Worm (Caenorhabditis elegans) whole organism, late embryonic: ENCODE data around the gene F13E9.9.

Source experiments
- C08G9.2 ChIP-seq: sonication (generic microtip); optimal IDR thresholded peaks from 2 replicates; lab custom pipeline; 2016; ENCODE audit warnings: mild to moderate bottlenecking, missing genetic modification characterization, moderate library complexity, missing compliant biosample characterization
- C38D4.7 ChIP-seq: fragments of 200-800 bp; sonication (Bioruptor generic); optimal IDR thresholded peaks from 2 replicates; lab custom pipeline; 2018; ENCODE audit warnings: mild to moderate bottlenecking, missing genetic modification characterization, moderate library complexity, missing compliant biosample characterization
- Y22D7AL.16 ChIP-seq: sonication (generic microtip); optimal IDR thresholded peaks from 2 replicates; lab custom pipeline; 2016; ENCODE audit warnings: missing genetic modification characterization, missing compliant biosample characterization
- ama-1 ChIP-seq: fragments of 150-350 bp; optimal IDR thresholded peaks from 2 replicates; lab custom pipeline; 2014
- ceh-14 ChIP-seq: sonication (generic microtip); optimal IDR thresholded peaks from 2 replicates; lab custom pipeline; 2016; ENCODE audit warnings: missing genotype, missing genetic modification characterization, missing compliant biosample characterization
- ceh-18 ChIP-seq: sonication (generic microtip); optimal IDR thresholded peaks from 2 replicates; lab custom pipeline; 2016; ENCODE audit warnings: missing genetic modification characterization, missing compliant biosample characterization
- ceh-2 ChIP-seq: sonication (generic microtip); optimal IDR thresholded peaks from 2 replicates; lab custom pipeline; 2016; ENCODE audit warnings: missing genotype, missing genetic modification characterization, missing compliant biosample characterization
- ceh-22 ChIP-seq: sonication (generic microtip); optimal IDR thresholded peaks from 2 replicates; lab custom pipeline; 2017; ENCODE audit warnings: missing biosample characterization, missing genetic modification characterization
- ceh-24 ChIP-seq: sonication (generic microtip); optimal IDR thresholded peaks from 2 replicates; lab custom pipeline; 2016; ENCODE audit warnings: mild to moderate bottlenecking, missing genetic modification characterization, missing compliant biosample characterization
- ceh-30 ChIP-seq: fragments of 150-350 bp; optimal IDR thresholded peaks from 2 replicates; lab custom pipeline; 2014; ENCODE audit warnings: missing biosample characterization, missing genetic modification characterization
- ceh-34 ChIP-seq: sonication (generic microtip); optimal IDR thresholded peaks from 2 replicates; lab custom pipeline; 2016; ENCODE audit warnings: mild to moderate bottlenecking, missing genetic modification characterization, missing compliant biosample characterization
- ceh-48 ChIP-seq: sonication (generic microtip); optimal IDR thresholded peaks from 2 replicates; lab custom pipeline; 2016; ENCODE audit warnings: missing genetic modification characterization, inconsistent platforms, missing compliant biosample characterization
- che-1 ChIP-seq: sonication (generic microtip); optimal IDR thresholded peaks from 2 replicates; lab custom pipeline; 2016; ENCODE audit warnings: mild to moderate bottlenecking, missing genetic modification characterization, missing compliant biosample characterization
- elt-2 ChIP-seq: sonication (generic microtip); optimal IDR thresholded peaks from 2 replicates; lab custom pipeline; 2016; ENCODE audit warnings: missing genetic modification reagents, missing genetic modification characterization, missing compliant biosample characterization
- ets-4 ChIP-seq: sonication (generic microtip); optimal IDR thresholded peaks from 2 replicates; lab custom pipeline; 2016; ENCODE audit warnings: missing genetic modification characterization, missing compliant biosample characterization
- fax-1 ChIP-seq: sonication (generic microtip); optimal IDR thresholded peaks from 2 replicates; lab custom pipeline; 2016; ENCODE audit warnings: missing genotype, missing genetic modification characterization, missing compliant biosample characterization
- fkh-10 ChIP-seq: fragments of 150-350 bp; optimal IDR thresholded peaks from 2 replicates; lab custom pipeline; 2014; ENCODE audit warnings: missing biosample characterization, missing genetic modification reagents, missing genetic modification characterization
- gmeb-2 ChIP-seq: sonication (generic microtip); optimal IDR thresholded peaks from 2 replicates; lab custom pipeline; 2016; ENCODE audit warnings: missing genetic modification characterization, inconsistent platforms, missing compliant biosample characterization
- hlh-13 ChIP-seq: fragments of 200-800 bp; sonication (Bioruptor generic); optimal IDR thresholded peaks from 2 replicates; lab custom pipeline; 2018; ENCODE audit warnings: mild to moderate bottlenecking, missing genetic modification characterization, missing compliant biosample characterization
- hlh-15 ChIP-seq: sonication (generic microtip); optimal IDR thresholded peaks from 2 replicates; lab custom pipeline; 2016; ENCODE audit warnings: missing genetic modification characterization, missing compliant biosample characterization
- hlh-30 ChIP-seq: sonication (generic microtip); optimal IDR thresholded peaks from 2 replicates; lab custom pipeline; 2017; ENCODE audit warnings: antibody characterized with exemption, missing genetic modification characterization, missing compliant biosample characterization; ENCODE audit not compliant: insufficient read depth
- hlh-6 ChIP-seq: sonication (generic microtip); optimal IDR thresholded peaks from 2 replicates; lab custom pipeline; 2016; ENCODE audit warnings: missing genotype, missing genetic modification characterization, missing compliant biosample characterization
- hlh-8 ChIP-seq: sonication (generic microtip); optimal IDR thresholded peaks from 2 replicates; lab custom pipeline; 2016; ENCODE audit warnings: missing genotype, missing genetic modification characterization, missing compliant biosample characterization
- nfya-1 ChIP-seq: sonication (generic microtip); optimal IDR thresholded peaks from 2 replicates; lab custom pipeline; 2017; ENCODE audit warnings: missing genetic modification characterization, mild to moderate bottlenecking, missing compliant biosample characterization, antibody characterized with exemption, moderate library complexity
- nhr-232 ChIP-seq: sonication (generic microtip); optimal IDR thresholded peaks from 2 replicates; lab custom pipeline; 2016; ENCODE audit warnings: missing genetic modification characterization, missing compliant biosample characterization
- npax-4 ChIP-seq: sonication (generic microtip); optimal IDR thresholded peaks from 2 replicates; lab custom pipeline; 2016; ENCODE audit warnings: missing genetic modification characterization, missing compliant biosample characterization
- pax-1 ChIP-seq: fragments of 150-350 bp; optimal IDR thresholded peaks from 2 replicates; lab custom pipeline; 2014; ENCODE audit warnings: missing biosample characterization, missing genetic modification characterization
- pha-4 ChIP-seq: fragments of 150-350 bp; optimal IDR thresholded peaks from 2 replicates; lab custom pipeline; 2018; ENCODE audit warnings: missing biosample characterization, missing genetic modification reagents, missing genetic modification characterization
- rnt-1 ChIP-seq: sonication (generic microtip); optimal IDR thresholded peaks from 2 replicates; lab custom pipeline; 2016; ENCODE audit warnings: missing genetic modification characterization, missing compliant biosample characterization
- sox-4 ChIP-seq: sonication (generic microtip); optimal IDR thresholded peaks from 2 replicates; lab custom pipeline; 2017; ENCODE audit warnings: mild to moderate bottlenecking, missing genetic modification characterization, inconsistent platforms, missing compliant biosample characterization
- syd-9 ChIP-seq: sonication (generic microtip); optimal IDR thresholded peaks from 2 replicates; lab custom pipeline; 2016; ENCODE audit warnings: mild to moderate bottlenecking, missing genetic modification characterization, moderate library complexity, missing compliant biosample characterization
- tbx-2 ChIP-seq: sonication (generic microtip); optimal IDR thresholded peaks from 2 replicates; lab custom pipeline; 2016; ENCODE audit warnings: missing genetic modification characterization, missing compliant biosample characterization
- tbx-7 ChIP-seq: sonication (generic microtip); optimal IDR thresholded peaks from 2 replicates; lab custom pipeline; 2016; ENCODE audit warnings: missing genotype, missing genetic modification characterization, missing compliant biosample characterization
- ttx-3 ChIP-seq: sonication (generic microtip); optimal IDR thresholded peaks from 2 replicates; lab custom pipeline; 2016; ENCODE audit warnings: missing genetic modification reagents, missing genetic modification characterization, missing compliant biosample characterization
- unc-3 ChIP-seq, 2 experiments: fragments of 200-800 bp in 1 of 2; sonication (Bioruptor generic) in 1 of 2; sonication (generic microtip) in 1 of 2; conservative IDR thresholded peaks in 1 of 2; optimal IDR thresholded peaks in 1 of 2; 2 replicates each; pipeline versions ENCODE4 v1.3.6 to Lab custom; 2016 to 2022; ENCODE audit warnings: missing compliant biosample characterization in 2 of 2, missing genetic modification characterization in 2 of 2, missing genetic modification reagents in 1 of 2
- zip-5 ChIP-seq: sonication (generic microtip); optimal IDR thresholded peaks from 2 replicates; lab custom pipeline; 2016; ENCODE audit warnings: missing genetic modification characterization, missing compliant biosample characterization
- ztf-16 ChIP-seq: sonication (generic microtip); optimal IDR thresholded peaks from 2 replicates; lab custom pipeline; 2017; ENCODE audit warnings: missing genetic modification characterization, missing compliant biosample characterization

Gene F13E9.9

DNA sequence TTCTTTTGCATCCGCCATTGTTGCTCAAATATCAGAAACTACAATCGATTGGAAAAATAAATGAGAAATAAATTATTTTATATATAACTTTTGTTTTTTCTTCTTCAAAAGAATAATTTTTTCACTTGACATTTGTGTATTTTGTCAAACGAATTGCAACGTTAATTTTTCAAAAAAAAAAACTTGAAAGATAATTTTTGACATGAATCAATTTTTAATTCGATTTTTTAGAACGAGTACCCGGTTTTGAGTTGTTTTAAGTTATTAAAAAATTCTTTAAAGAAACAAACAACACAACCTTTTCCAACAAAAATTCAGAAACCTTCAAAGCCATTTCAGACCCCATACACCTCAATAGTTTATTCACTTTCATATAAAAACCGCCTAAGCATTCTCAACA lies 14.7 kb downstream of the F13E9.9 start, which contains the start of gene F13E9.5:
TSS of gene F13E9.5 (minus strand) at position 101 of the 400 bp plus-strand sequence.
- no peak for TF ChIP-seq rnt-1 (tag; lab: Kevin White, UChicago)
- TF ChIP-seq pax-1 (tag; lab: Kevin White, UChicago): no peak

DNA sequence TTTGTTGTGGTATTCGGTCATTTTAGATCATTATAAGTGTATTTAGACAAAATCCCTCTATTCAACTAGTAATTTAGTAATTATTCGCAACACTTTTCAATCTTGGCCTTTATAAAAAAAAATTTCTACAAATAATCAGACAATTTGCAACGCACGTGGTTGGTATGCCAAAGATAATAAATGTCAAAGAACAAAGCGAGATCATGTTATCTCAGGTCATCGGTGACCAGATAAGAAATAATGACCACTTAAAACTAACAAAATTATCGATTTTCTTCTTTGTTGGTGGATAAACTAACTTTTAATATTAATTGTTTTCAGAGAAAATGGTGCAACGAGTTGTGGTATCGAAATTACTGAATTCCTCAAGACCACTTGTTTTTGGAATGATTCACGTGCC lies 17.8 kb downstream of the F13E9.9 start, which contains the start of gene F13E9.13:
TSS of gene F13E9.13 (plus strand) at position 317 of the 400 bp plus-strand sequence.
- TF ChIP-seq elt-2 (tag; lab: Kevin White, UChicago) (peak; percentile 86), che-1 (tag; lab: Kevin White, UChicago) (no peak)

DNA sequence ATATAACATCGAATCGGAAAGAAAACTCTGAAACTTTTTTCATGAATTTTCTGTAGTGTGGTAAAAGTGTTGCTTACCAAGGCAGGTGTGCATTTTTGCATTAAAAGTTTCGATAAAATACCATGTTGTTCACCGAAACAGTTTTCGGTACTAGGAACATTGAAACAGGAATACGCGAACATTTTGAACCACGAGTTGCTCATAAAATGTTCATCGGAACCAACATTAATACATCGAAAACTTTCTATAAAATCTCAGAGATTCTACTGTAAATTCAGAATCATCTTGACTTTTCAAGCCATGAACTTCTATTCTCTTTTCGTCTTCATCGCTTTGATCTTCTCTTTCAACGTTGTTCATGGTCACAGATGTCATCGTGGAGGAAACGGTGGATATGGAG lies 18.7 kb downstream of the F13E9.9 start, which contains the start of gene fipr-15:
TSS of gene fipr-15 (plus strand) at position 301 of the 400 bp plus-strand sequence.
- TF ChIP-seq nhr-232 (no peak), hlh-8 (tag; lab: Kevin White, UChicago) (no peak), hlh-30 (tag; lab: Kevin White, UChicago) (no peak), nfya-1 (tag; lab: Kevin White, UChicago) (no peak), hlh-6 (tag; lab: Kevin White, UChicago) (no peak), sox-4 (tag; lab: Kevin White, UChicago) (no peak), ets-4 (tag; lab: Kevin White, UChicago) (no peak)

DNA sequence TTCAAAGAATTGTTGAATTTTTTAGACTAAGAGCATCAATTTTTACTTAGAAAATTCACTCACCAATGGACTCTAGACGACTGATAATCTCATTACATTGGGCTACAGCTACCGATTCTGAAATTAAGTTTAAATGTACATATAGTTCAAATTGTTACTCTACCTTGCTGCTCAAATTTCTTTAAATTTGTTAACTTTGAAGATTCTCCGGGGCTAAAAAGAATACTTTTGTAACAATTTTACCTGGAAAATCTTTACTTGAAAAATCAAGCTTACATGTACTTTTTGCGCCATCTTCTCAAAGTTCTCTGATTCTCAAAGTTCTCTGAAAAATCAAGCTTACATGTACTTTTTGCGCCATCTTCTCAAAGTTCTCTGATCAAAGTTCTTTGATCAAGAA lies 19.4 kb downstream of the F13E9.9 start, which contains the start of gene sdz-13:
TSS of gene sdz-13 (minus strand) at position 101 of the 400 bp plus-strand sequence.
- TF ChIP-seq pha-4 (no peak), gmeb-2 (tag; lab: Kevin White, UChicago) (no peak), ztf-16 (no peak), zip-5 (no peak), ceh-18 (no peak), syd-9 (tag; lab: Kevin White, UChicago) (no peak), ceh-2 (tag; lab: Kevin White, UChicago) (no peak)

DNA sequence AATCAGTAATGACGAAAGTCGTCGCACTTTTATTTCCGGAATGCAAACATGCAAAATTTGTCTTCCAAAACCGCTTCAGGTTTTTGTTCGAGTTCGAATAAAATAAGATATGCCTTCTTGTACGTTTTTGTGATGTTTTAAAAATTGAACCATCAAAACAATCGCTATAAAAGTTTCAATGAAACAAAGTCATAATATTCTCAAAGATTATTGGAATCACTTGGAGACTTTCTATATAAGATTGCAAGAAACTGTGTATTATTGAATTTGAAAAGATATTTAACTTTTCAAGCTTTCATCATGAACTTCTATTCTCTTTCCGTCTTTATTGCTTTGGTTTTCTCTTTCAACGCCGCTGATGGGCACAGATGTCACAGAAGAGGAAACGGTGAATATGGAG lies 22.1 kb downstream of the F13E9.9 start, which contains the start of gene fipr-14:
TSS of gene fipr-14 (plus strand) at position 301 of the 400 bp plus-strand sequence.
- TF ChIP-seq ztf-16 (no peak), ceh-14 (tag; lab: Kevin White, UChicago) (no peak), ama-1 (no peak), rnt-1 (tag; lab: Kevin White, UChicago) (no peak), ceh-24 (tag; lab: Kevin White, UChicago) (no peak), ceh-48 (no peak), fkh-10 (GFP tag; lab: Kevin White, UChicago) (no peak), Y22D7AL.16 (no peak), hlh-13 (GFP tag; lab: Kevin White, UChicago) (no peak), C38D4.7 (GFP tag; lab: Kevin White, UChicago) (no peak), pax-1 (tag; lab: Kevin White, UChicago) (no peak), ttx-3 (tag; lab: Kevin White, UChicago) (no peak), C08G9.2 (no peak)
- TF ChIP-seq, all 69 proteins: peak for 0

DNA sequence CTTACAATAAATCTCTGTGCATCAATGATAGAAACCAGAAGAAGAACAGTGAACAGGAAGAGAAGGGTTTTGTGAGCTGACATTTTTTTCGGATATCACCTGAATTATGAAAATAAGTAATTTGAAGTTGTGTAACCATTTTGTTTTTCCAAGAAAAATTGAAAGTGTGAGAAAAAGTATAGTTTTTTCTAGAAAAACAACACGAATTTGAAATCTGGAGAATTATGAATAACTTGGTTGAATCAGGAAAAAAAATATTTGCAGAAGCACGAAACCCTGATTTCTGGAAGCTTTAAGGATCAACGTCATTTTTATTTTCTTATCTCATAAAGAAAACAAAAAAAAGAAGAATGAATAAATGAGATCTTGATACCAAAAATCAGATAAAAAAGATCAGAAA lies 24.5 kb downstream of the F13E9.9 start, which contains the start of gene F13E9.12:
TSS of gene F13E9.12 (minus strand) at position 101 of the 400 bp plus-strand sequence.
- TF ChIP-seq gmeb-2 (tag; lab: Kevin White, UChicago) (no peak), hlh-15 (tag; lab: Kevin White, UChicago) (no peak), npax-4 (tag; lab: Kevin White, UChicago) (no peak), tbx-7 (no peak), pax-1 (tag; lab: Kevin White, UChicago) (no peak), ama-1 (no peak), ceh-34 (tag; lab: Kevin White, UChicago) (no peak), zip-5 (no peak), ceh-22 (tag; lab: Kevin White, UChicago) (no peak), unc-3 (GFP tag; conservative IDR thresholded peaks at IDR 0.05; lab: Robert Waterston, UW) (no peak), unc-3 (tag; optimal IDR thresholded peaks at IDR 0.05; lab: Kevin White, UChicago) (no peak), fax-1 (tag; lab: Kevin White, UChicago) (no peak), tbx-2 (tag; lab: Kevin White, UChicago) (no peak), elt-2 (tag; lab: Kevin White, UChicago) (no peak), ceh-18 (no peak), ceh-30 (no peak), ceh-14 (tag; lab: Kevin White, UChicago) (no peak)
